Worm (Caenorhabditis elegans): Measurements from ENCODE around the gene anat-1.

anat-1 gene

ce11 chrIV:6790438-6791124 lies 19.9 kb downstream of the anat-1 start, which contains the start of the genes C17H12.2 and vha-8 (continued):
- no peak for TF ChIP-seq ceh-90 (tag; optimal IDR thresholded peaks at IDR 0.05)
- peak; percentile 54 for TF ChIP-seq ceh-8 (GFP tag; optimal IDR thresholded peaks at IDR 0.05)
- peak; percentile 92 for TF ChIP-seq xbp-1 (tag; optimal IDR thresholded peaks at IDR 0.05)
- no peak for TF ChIP-seq nhr-12 (tag; optimal IDR thresholded peaks at IDR 0.05)
- TF ChIP-seq pqm-1 (tag; optimal IDR thresholded peaks at IDR 0.05), result no peak
- peak; percentile 63 for TF ChIP-seq F16B12.6 (tag; optimal IDR thresholded peaks at IDR 0.05)
- TF ChIP-seq skn-1 (tag; optimal IDR thresholded peaks at IDR 0.05), result peak; percentile 88
- peak; percentile 76 for TF ChIP-seq C04F5.9 (tag; optimal IDR thresholded peaks at IDR 0.05)
- peak; percentile 98 for TF ChIP-seq snu-23 (GFP tag; optimal IDR thresholded peaks at IDR 0.05)
- no peak for TF ChIP-seq tlp-1 (tag; optimal IDR thresholded peaks at IDR 0.05)
- peak; percentile 96 for TF ChIP-seq vab-15 (tag; optimal IDR thresholded peaks at IDR 0.05)
- TF ChIP-seq nhr-76 (tag; optimal IDR thresholded peaks at IDR 0.05), result peak; percentile 35
- TF ChIP-seq lsy-2 (tag; optimal IDR thresholded peaks at IDR 0.05), result peak; percentile 93 to 96
- peak; percentile 41 for TF ChIP-seq sup-37 (GFP tag; optimal IDR thresholded peaks at IDR 0.05)
- TF ChIP-seq aly-2 (tag; optimal IDR thresholded peaks at IDR 0.05), result peak; percentile 84
- TF ChIP-seq lin-13 (GFP tag; optimal IDR thresholded peaks at IDR 0.05), result peak; percentile 93
- TF ChIP-seq dsc-1 (tag; optimal IDR thresholded peaks at IDR 0.05), result peak; percentile 89
- peak; percentile 67 for TF ChIP-seq egl-13 (tag; optimal IDR thresholded peaks at IDR 0.05)
- peak; percentile 98 for TF ChIP-seq mep-1 (tag; optimal IDR thresholded peaks at IDR 0.05)
- TF ChIP-seq isw-1 (GFP tag; IDR thresholded peaks at IDR 0.05), result peak; percentile 89
- TF ChIP-seq lin-35 (GFP tag; optimal IDR thresholded peaks at IDR 0.05), result peak; percentile 90 to 94
- peak; percentile 66 for TF ChIP-seq pag-3 (tag; optimal IDR thresholded peaks at IDR 0.05; ENCODE audit: borderline replicate concordance, insufficient read depth)
- no peak for TF ChIP-seq ces-1 (GFP tag; optimal IDR thresholded peaks at IDR 0.05)
- TF ChIP-seq nhr-84 (tag; optimal IDR thresholded peaks at IDR 0.05), result no peak
- TF ChIP-seq ceh-63 (GFP tag; optimal IDR thresholded peaks at IDR 0.05), result no peak
- peak; percentile 92 for TF ChIP-seq fos-1 (tag; optimal IDR thresholded peaks at IDR 0.05)
- TF ChIP-seq nhr-28 (tag; optimal IDR thresholded peaks at IDR 0.05), result no peak
- TF ChIP-seq zag-1 (tag; optimal IDR thresholded peaks at IDR 0.05), result peak; percentile 75
- TF ChIP-seq aha-1 (tag; optimal IDR thresholded peaks at IDR 0.05), result peak; percentile 27
- TF ChIP-seq efl-3 (GFP tag; optimal IDR thresholded peaks at IDR 0.05), result no peak
- TF ChIP-seq fkh-8 (tag; optimal IDR thresholded peaks at IDR 0.05), result peak; percentile 88
- peak; percentile 78 for TF ChIP-seq lin-39 (tag; optimal IDR thresholded peaks at IDR 0.05)
- TF ChIP-seq nhr-11 (tag; optimal IDR thresholded peaks at IDR 0.05), result peak; percentile 47
- peak; percentile 98 for TF ChIP-seq lin-15B (tag; optimal IDR thresholded peaks at IDR 0.05)
- TF ChIP-seq egl-27 (tag; optimal IDR thresholded peaks at IDR 0.05), result peak; percentile 38 to 76
- peak; percentile 92 for TF ChIP-seq nhr-237 (tag; optimal IDR thresholded peaks at IDR 0.05)
- TF ChIP-seq nhr-19 (GFP tag; conservative IDR thresholded peaks at IDR 0.05), result peak; percentile 90
- TF ChIP-seq grh-1 (GFP tag; IDR thresholded peaks at IDR 0.05), result peak; percentile 86
- TF ChIP-seq nhr-71 (tag; optimal IDR thresholded peaks at IDR 0.05), result peak; percentile 96
- peak; percentile 94 for TF ChIP-seq nhr-85 (tag)
- peak; percentile 97 for TF ChIP-seq lin-14 (GFP tag; optimal IDR thresholded peaks at IDR 0.05)
- TF ChIP-seq ceh-88 (GFP tag; IDR thresholded peaks at IDR 0.05), result no peak; the same call in 1 of the 2 replicates
- peak; percentile 45 for TF ChIP-seq fkh-4 (tag; optimal IDR thresholded peaks at IDR 0.05; ENCODE audit: borderline replicate concordance)
- peak; percentile 79 for TF ChIP-seq ztf-4 (tag; optimal IDR thresholded peaks at IDR 0.05)
- peak; percentile 93 for TF ChIP-seq blmp-1 (tag; optimal IDR thresholded peaks at IDR 0.05)
- TF ChIP-seq mef-2 (tag; optimal IDR thresholded peaks at IDR 0.05), result peak; percentile 66
- TF ChIP-seq mab-9 (GFP tag; IDR thresholded peaks at IDR 0.05), result peak; percentile 61
- TF ChIP-seq unc-30 (tag; optimal IDR thresholded peaks at IDR 0.05), result no peak
- TF ChIP-seq efl-1 (optimal IDR thresholded peaks at IDR 0.05), result peak; percentile 90 to 95
- TF ChIP-seq efl-1 (GFP tag; optimal IDR thresholded peaks at IDR 0.05 in 1 of 2), result peak; percentile 81 to 98
- no peak for TF ChIP-seq C34B4.2 (tag; optimal IDR thresholded peaks at IDR 0.05)
